Worm (Caenorhabditis elegans) whole organism, early embryonic: ENCODE measurements around the gene bcmo-2.

Experiments used
- F13C5.2 ChIP-seq: sonication (generic microtip); optimal IDR thresholded peaks from 2 replicates; lab custom pipeline; 2017; ENCODE audit warnings: mild to moderate bottlenecking, missing genetic modification characterization, inconsistent platforms, missing compliant biosample characterization
- aly-1 ChIP-seq: sonication (generic microtip); optimal IDR thresholded peaks from 2 replicates; lab custom pipeline; 2016; ENCODE audit warnings: missing genetic modification characterization, missing compliant biosample characterization
- ama-1 ChIP-seq: fragments of 150-350 bp; optimal IDR thresholded peaks from 2 replicates; lab custom pipeline; 2014
- ceh-13 ChIP-seq: fragments of 200-800 bp; sonication (Bioruptor generic); optimal IDR thresholded peaks from 2 replicates; lab custom pipeline; 2018; ENCODE audit warnings: mild to moderate bottlenecking, missing genetic modification characterization, missing compliant biosample characterization
- ceh-36 ChIP-seq: sonication (generic microtip); optimal IDR thresholded peaks from 2 replicates; lab custom pipeline; 2016; ENCODE audit warnings: missing genetic modification characterization, inconsistent platforms, missing compliant biosample characterization
- ets-7 ChIP-seq: sonication (generic microtip); optimal IDR thresholded peaks from 2 replicates; lab custom pipeline; 2016; ENCODE audit warnings: missing genotype, missing genetic modification characterization, missing compliant biosample characterization
- flt-1 ChIP-seq: fragments of 200-800 bp; sonication (Bioruptor generic); IDR thresholded peaks from 2 replicates; pipeline ENCODE4 v1.3.6; 2022; ENCODE audit warnings: missing genetic modification characterization, missing compliant biosample characterization
- hmg-4 ChIP-seq: fragments of 200-800 bp; sonication (Bioruptor generic); optimal IDR thresholded peaks from 2 replicates; lab custom pipeline; 2018; ENCODE audit warnings: mild to moderate bottlenecking, missing genetic modification characterization, missing compliant biosample characterization
- hnd-1 ChIP-seq: sonication (generic microtip); optimal IDR thresholded peaks from 2 replicates; lab custom pipeline; 2016; ENCODE audit warnings: missing genetic modification characterization, missing compliant biosample characterization
- pes-1 ChIP-seq: fragments of 200-800 bp; sonication (Bioruptor generic); IDR thresholded peaks from 2 replicates; pipeline ENCODE4 v1.3.6; 2022; ENCODE audit warnings: missing genetic modification reagents, missing genetic modification characterization, missing compliant biosample characterization
- sea-1 ChIP-seq: fragments of 200-800 bp; sonication (Bioruptor generic); conservative IDR thresholded peaks from 2 replicates; pipeline ENCODE4 v1.3.6; 2022; ENCODE audit warnings: missing genetic modification characterization, missing compliant biosample characterization
- tbx-11 ChIP-seq: fragments of 200-800 bp; sonication (Bioruptor generic); IDR thresholded peaks from 2 replicates; pipeline ENCODE4 v1.3.6; 2022; ENCODE audit warnings: missing genetic modification characterization, missing compliant biosample characterization
- tbx-37 ChIP-seq: fragments of 200-800 bp; sonication (Bioruptor generic); conservative IDR thresholded peaks from 2 replicates; pipeline ENCODE4 v1.3.6; 2022; ENCODE audit warnings: missing genetic modification reagents, missing genetic modification characterization, missing compliant biosample characterization

DNA sequence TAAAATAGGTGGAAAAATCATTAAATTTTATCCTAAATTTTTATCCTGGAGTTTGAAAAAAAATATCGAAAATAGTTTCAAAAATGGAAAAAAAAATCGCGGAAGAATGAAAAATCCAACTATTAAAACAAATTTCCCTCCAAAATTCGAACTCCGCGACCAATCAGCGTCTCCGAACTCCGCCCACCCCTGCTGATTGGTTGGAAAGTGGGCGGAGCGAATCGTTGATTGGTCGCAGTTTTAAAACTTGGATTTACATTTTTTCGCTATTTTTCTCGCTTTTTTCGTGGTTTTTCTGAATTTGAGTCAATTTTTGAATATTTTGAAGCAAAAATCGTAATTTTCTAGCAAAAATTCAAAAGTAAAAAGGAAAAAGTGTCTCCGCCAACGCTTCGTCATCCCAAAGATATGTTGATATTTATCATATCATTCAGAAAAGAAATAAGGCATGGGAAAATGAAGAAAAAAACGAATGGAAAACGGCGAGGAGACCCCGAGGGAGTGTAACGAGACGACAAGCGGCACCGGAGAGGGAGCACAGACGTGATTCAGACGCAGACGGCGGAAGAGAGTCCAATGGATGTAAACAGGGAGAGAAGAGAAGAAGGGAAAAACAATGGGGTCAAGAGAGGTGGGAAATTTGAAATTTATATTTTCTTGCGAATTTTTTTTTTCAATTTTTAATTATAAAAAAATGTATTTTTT is 20.0 kb upstream of the bcmo-2 start:
- TF ChIP-seq F13C5.2 (tag; lab: Kevin White, UChicago) (no peak), hnd-1 (tag; lab: Kevin White, UChicago) (no peak), sea-1 (GFP tag; lab: Robert Waterston, UW) (no peak), ama-1 (lab: Kevin White, UChicago) (no peak), aly-1 (tag; lab: Kevin White, UChicago) (no peak), hmg-4 (no peak), flt-1 (GFP tag; lab: Robert Waterston, UW) (no peak), pes-1 (GFP tag; lab: Robert Waterston, UW) (no peak), ets-7 (tag; lab: Kevin White, UChicago) (no peak), ceh-13 (GFP tag; lab: Kevin White, UChicago) (no peak), tbx-37 (GFP tag; lab: Robert Waterston, UW) (no peak), ceh-36 (no peak), tbx-11 (no peak)
